Worm (Caenorhabditis elegans): ENCODE data around the gene C54F6.15.

C54F6.15 gene

DNA sequence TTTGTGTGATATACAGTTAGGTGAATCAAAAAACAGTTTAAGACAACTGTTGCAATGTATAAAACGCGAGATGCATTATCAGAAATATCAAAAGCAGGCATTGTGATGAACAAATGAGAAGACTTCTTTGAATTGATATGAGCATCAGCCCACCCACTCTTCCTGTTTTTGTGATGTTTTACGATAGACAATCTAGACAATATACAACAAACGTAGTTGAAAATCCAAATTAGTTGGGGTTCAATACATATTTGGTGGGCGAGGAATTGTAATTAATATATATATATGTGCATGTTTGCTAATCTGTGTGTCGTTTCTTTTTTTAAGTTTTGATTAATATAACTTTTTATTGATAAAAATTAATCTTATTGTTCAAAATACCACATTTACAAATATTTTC lies 49.4 kb downstream of the C54F6.15 start, which contains the start of gene str-28:
TSS of gene str-28 (minus strand) at position 101 of the 400 bp plus-strand sequence.
- TF ChIP-seq zag-1 (tag; optimal IDR thresholded peaks at IDR 0.05) (no peak), egl-27 (tag; optimal IDR thresholded peaks at IDR 0.05) (no peak), snpc-4 (tag; optimal IDR thresholded peaks at IDR 0.05) (no peak)
